Worm (Caenorhabditis elegans) whole organism, L3 larva: ENCODE results near the gene T28C12.15.

Source experiments
- aly-2 ChIP-seq: fragments of 150-350 bp; optimal IDR thresholded peaks from 2 replicates; lab custom pipeline; 2014; ENCODE audit warnings: missing biosample characterization, missing genetic modification characterization
- ama-1 ChIP-seq: fragments of 150-350 bp; optimal IDR thresholded peaks from 2 replicates; lab custom pipeline; 2018
- ceh-28 ChIP-seq: fragments of 150-350 bp; optimal IDR thresholded peaks from 2 replicates; lab custom pipeline; 2014; ENCODE audit warnings: missing biosample characterization, missing genetic modification reagents, missing genetic modification characterization
- ceh-82 ChIP-seq: fragments of 150-350 bp; optimal IDR thresholded peaks from 2 replicates; lab custom pipeline; 2014; ENCODE audit warnings: missing biosample characterization, missing genetic modification characterization
- daf-12 ChIP-seq: fragments of 150-350 bp; optimal IDR thresholded peaks from 2 replicates; lab custom pipeline; 2014; ENCODE audit warnings: missing biosample characterization, missing genetic modification reagents, missing genetic modification characterization
- elt-1 ChIP-seq: fragments of 150-350 bp; optimal IDR thresholded peaks from 2 replicates; lab custom pipeline; 2014; ENCODE audit warnings: missing biosample characterization, missing genetic modification characterization
- elt-2 ChIP-seq: sonication (generic microtip); optimal IDR thresholded peaks from 2 replicates; lab custom pipeline; 2016; ENCODE audit warnings: missing genetic modification reagents, mild to moderate bottlenecking, missing genetic modification characterization, missing compliant biosample characterization
- elt-3 ChIP-seq, 3 experiments: fragments of 150-350 bp in 1 of 3; sonication (generic microtip) in 2 of 3; optimal IDR thresholded peaks; 2 replicates in 2 of 3; 4 replicates in 1 of 3; lab custom pipeline; 2014 to 2017; ENCODE audit warnings: missing biosample characterization in 3 of 3, missing genetic modification characterization in 3 of 3
- fkh-10 ChIP-seq: sonication (generic microtip); optimal IDR thresholded peaks from 2 replicates; lab custom pipeline; 2017; ENCODE audit warnings: missing biosample characterization, missing genetic modification reagents, missing genetic modification characterization
- fkh-2 ChIP-seq: fragments of 150-350 bp; optimal IDR thresholded peaks from 2 replicates; lab custom pipeline; 2014; ENCODE audit warnings: missing biosample characterization, missing genetic modification reagents, missing genetic modification characterization
- fos-1 ChIP-seq: fragments of 150-350 bp; optimal IDR thresholded peaks from 2 replicates; lab custom pipeline; 2014; ENCODE audit warnings: missing biosample characterization, missing genetic modification characterization
- hmg-11 ChIP-seq: sonication (generic microtip); optimal IDR thresholded peaks from 2 replicates; lab custom pipeline; 2016; ENCODE audit warnings: missing genetic modification characterization, missing compliant biosample characterization
- jun-1 ChIP-seq: fragments of 150-350 bp; optimal IDR thresholded peaks from 2 replicates; lab custom pipeline; 2014; ENCODE audit warnings: missing biosample characterization, missing genetic modification reagents, missing genetic modification characterization
- lin-15B ChIP-seq: fragments of 150-350 bp; optimal IDR thresholded peaks from 2 replicates; lab custom pipeline; 2014; ENCODE audit warnings: missing biosample characterization, missing genetic modification characterization
- lin-39 ChIP-seq: fragments of 150-350 bp; optimal IDR thresholded peaks from 2 replicates; lab custom pipeline; 2018; ENCODE audit warnings: missing biosample characterization, missing genetic modification reagents, missing genetic modification characterization
- lsy-12 ChIP-seq: sonication (generic microtip); optimal IDR thresholded peaks from 2 replicates; lab custom pipeline; 2016; ENCODE audit warnings: mild to moderate bottlenecking, missing genetic modification characterization, missing compliant biosample characterization
- mdl-1 ChIP-seq: fragments of 150-350 bp; optimal IDR thresholded peaks from 2 replicates; lab custom pipeline; 2014; ENCODE audit warnings: missing biosample characterization, missing genetic modification characterization
- nfya-1 ChIP-seq: sonication (generic microtip); optimal IDR thresholded peaks from 2 replicates; lab custom pipeline; 2017; ENCODE audit warnings: missing genetic modification characterization, mild to moderate bottlenecking, missing compliant biosample characterization, antibody characterized with exemption, moderate library complexity; ENCODE audit not compliant: insufficient read depth
- nhr-11 ChIP-seq: fragments of 150-350 bp; optimal IDR thresholded peaks from 2 replicates; lab custom pipeline; 2014; ENCODE audit warnings: missing biosample characterization, missing genetic modification characterization
- nhr-12 ChIP-seq: fragments of 150-350 bp; optimal IDR thresholded peaks from 2 replicates; lab custom pipeline; 2014; ENCODE audit warnings: missing biosample characterization, missing genetic modification characterization
- nhr-23 ChIP-seq: fragments of 150-350 bp; optimal IDR thresholded peaks from 2 replicates; lab custom pipeline; 2014; ENCODE audit warnings: missing biosample characterization, missing genetic modification reagents, missing genetic modification characterization
- nhr-237 ChIP-seq: fragments of 150-350 bp; optimal IDR thresholded peaks from 2 replicates; lab custom pipeline; 2014; ENCODE audit warnings: missing biosample characterization, missing genetic modification characterization
- nhr-25 ChIP-seq: sonication (generic microtip); optimal IDR thresholded peaks from 2 replicates; lab custom pipeline; 2017; ENCODE audit warnings: missing biosample characterization, missing genetic modification characterization
- nhr-28 ChIP-seq: fragments of 150-350 bp; optimal IDR thresholded peaks from 2 replicates; lab custom pipeline; 2014; ENCODE audit warnings: missing biosample characterization, missing genetic modification characterization
- nhr-43 ChIP-seq: sonication (generic microtip); optimal IDR thresholded peaks from 2 replicates; lab custom pipeline; 2016; ENCODE audit warnings: mild to moderate bottlenecking, missing genetic modification characterization, missing compliant biosample characterization; ENCODE audit not compliant: poor library complexity, severe bottlenecking
- nhr-76 ChIP-seq: fragments of 150-350 bp; sonication (generic microtip); optimal IDR thresholded peaks from 5 replicates; lab custom pipeline; 2014; ENCODE audit warnings: missing biosample characterization, missing genetic modification characterization
- nhr-77 ChIP-seq: fragments of 150-350 bp; optimal IDR thresholded peaks from 2 replicates; lab custom pipeline; 2014; ENCODE audit warnings: missing biosample characterization, missing genetic modification characterization
- pqm-1 ChIP-seq: fragments of 150-350 bp; optimal IDR thresholded peaks from 2 replicates; lab custom pipeline; 2017; ENCODE audit warnings: missing biosample characterization, missing genetic modification characterization, inconsistent platforms
- sea-2 ChIP-seq: fragments of 150-350 bp; sonication (generic microtip); optimal IDR thresholded peaks from 4 replicates; lab custom pipeline; 2014; ENCODE audit warnings: missing biosample characterization, missing genetic modification reagents, missing genetic modification characterization
- skn-1 ChIP-seq: fragments of 150-350 bp; optimal IDR thresholded peaks from 2 replicates; lab custom pipeline; 2014; ENCODE audit warnings: missing biosample characterization, missing genetic modification characterization
- snpc-4 ChIP-seq: fragments of 150-350 bp; optimal IDR thresholded peaks from 2 replicates; lab custom pipeline; 2014; ENCODE audit warnings: missing biosample characterization, missing genetic modification characterization
- unc-39 ChIP-seq: sonication (generic microtip); optimal IDR thresholded peaks from 4 replicates; lab custom pipeline; 2017; ENCODE audit warnings: missing biosample characterization, missing genetic modification characterization
- unc-62 ChIP-seq: fragments of 150-350 bp; sonication (generic microtip); optimal IDR thresholded peaks from 4 replicates; lab custom pipeline; 2014; ENCODE audit warnings: missing biosample characterization, missing genetic modification reagents, missing genetic modification characterization
- ztf-4 ChIP-seq: fragments of 150-350 bp; optimal IDR thresholded peaks from 2 replicates; lab custom pipeline; 2014; ENCODE audit warnings: missing biosample characterization, missing genetic modification characterization

T28C12.15 gene

DNA sequence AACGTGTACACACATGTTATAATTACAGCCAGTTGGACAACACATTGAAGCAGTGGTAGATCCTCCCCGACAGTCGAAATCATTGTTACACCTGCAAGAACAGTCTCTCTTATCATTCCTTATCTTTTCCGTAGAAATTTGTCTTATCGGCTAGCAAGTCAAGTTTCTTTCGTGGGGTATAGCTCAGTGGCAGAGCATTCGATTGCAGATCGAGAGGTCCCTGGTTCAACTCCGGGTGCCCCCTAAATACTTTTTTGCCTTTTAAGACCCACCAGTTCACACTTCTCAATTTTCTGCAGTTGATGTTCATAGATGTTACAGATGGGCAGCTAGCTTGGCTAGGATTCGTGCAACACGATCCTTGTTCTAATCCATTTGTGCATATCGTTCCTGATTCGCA, 13.6 kb upstream of the T28C12.15 start:
- TF ChIP-seq elt-2 (tag; lab: Kevin White, UChicago): peak; percentile 57
- peak; percentile 35 for TF ChIP-seq nhr-43 (tag; lab: Kevin White, UChicago)
- TF ChIP-seq jun-1 (tag; lab: Kevin White, UChicago): no peak

DNA sequence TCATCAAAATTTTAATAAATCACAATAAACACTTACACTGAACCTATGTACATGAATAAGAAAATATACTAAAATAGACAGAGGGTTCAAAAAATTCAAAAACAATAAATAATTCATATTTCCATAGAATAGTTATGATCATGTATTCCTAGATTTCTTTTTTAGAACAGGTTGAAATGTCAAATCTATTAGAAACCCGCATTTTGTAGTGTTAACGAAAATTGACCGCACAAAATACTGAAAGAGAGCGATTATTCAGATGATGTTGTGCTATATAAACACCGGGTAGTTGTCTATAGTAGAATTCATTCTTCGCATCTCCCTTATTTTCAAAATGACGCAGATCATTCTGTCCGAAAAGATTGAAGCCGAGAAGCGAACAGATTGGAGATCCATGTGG, 10.0 kb upstream of the T28C12.15 start, which contains the start of gene T28C12.1:
Gene T28C12.1 (plus strand): TSS at position 301 of the 400 bp plus-strand sequence.
- no peak for TF ChIP-seq ama-1 (lab: Kevin White, UChicago)
- no peak for TF ChIP-seq lsy-12
- no peak for TF ChIP-seq nhr-76 (tag; lab: Kevin White, UChicago)
- TF ChIP-seq aly-2 (tag; lab: Kevin White, UChicago): no peak
- TF ChIP-seq nhr-23: no peak
- TF ChIP-seq nhr-28 (tag; lab: Kevin White, UChicago): no peak
- TF ChIP-seq elt-3 (tag; optimal IDR thresholded peaks at IDR 0.05; lab: Kevin White, UChicago): no peak
- no peak for TF ChIP-seq nfya-1 (tag; lab: Kevin White, UChicago)
- no peak for TF ChIP-seq nhr-25 (tag; lab: Kevin White, UChicago)
- TF ChIP-seq lin-15B (tag; lab: Kevin White, UChicago): no peak
- TF ChIP-seq unc-39 (tag; lab: Kevin White, UChicago): no peak
- no peak for TF ChIP-seq mdl-1 (tag; lab: Kevin White, UChicago)
- TF ChIP-seq ztf-4: no peak
- TF ChIP-seq daf-12: no peak
- TF ChIP-seq skn-1: no peak
- TF ChIP-seq nhr-11: no peak
- no peak for TF ChIP-seq hmg-11
- no peak for TF ChIP-seq lin-39 (tag; lab: Kevin White, UChicago)
- TF ChIP-seq elt-1: no peak
- TF ChIP-seq, all 47 proteins: peak for 0

DNA sequence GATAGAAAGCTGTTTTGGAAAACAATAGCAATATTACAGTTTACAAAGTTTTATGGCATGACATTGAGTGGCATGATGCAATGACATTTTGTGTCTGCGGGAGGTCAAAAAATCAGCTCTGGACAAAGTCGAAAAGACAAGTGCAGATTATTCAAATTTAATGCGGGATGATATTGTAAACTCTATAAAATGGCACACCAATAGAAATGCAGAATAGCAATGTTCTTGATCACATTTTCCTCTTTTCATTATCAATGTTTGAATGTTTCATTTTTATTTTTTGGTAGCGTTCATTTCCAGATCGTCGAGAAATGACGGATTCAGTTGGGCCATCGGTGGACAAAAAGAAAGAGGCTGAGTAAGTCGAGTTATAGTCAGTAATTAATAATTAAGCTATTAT, 7.3 kb upstream of the T28C12.15 start, which contains the start of gene T28C12.2:
Gene T28C12.2 (plus strand): TSS at position 301 of the 400 bp plus-strand sequence.
- no peak for TF ChIP-seq nhr-23
- no peak for TF ChIP-seq nhr-76 (tag; lab: Kevin White, UChicago)
- no peak for TF ChIP-seq ceh-82
- TF ChIP-seq nhr-25 (tag; lab: Kevin White, UChicago): no peak
- TF ChIP-seq fkh-10 (GFP tag; lab: Kevin White, UChicago): no peak
- no peak for TF ChIP-seq lsy-12
- TF ChIP-seq elt-3 (tag; optimal IDR thresholded peaks at IDR 0.05; lab: Kevin White, UChicago): no peak
- TF ChIP-seq unc-62 (GFP tag; lab: Kevin White, UChicago): no peak
- no peak for TF ChIP-seq lin-39 (tag; lab: Kevin White, UChicago)
- TF ChIP-seq nhr-28 (tag; lab: Kevin White, UChicago): no peak
- TF ChIP-seq sea-2 (GFP tag; lab: Kevin White, UChicago): no peak
- no peak for TF ChIP-seq nhr-11
- no peak for TF ChIP-seq nhr-237 (tag; lab: Kevin White, UChicago)
- TF ChIP-seq nhr-12 (tag; lab: Kevin White, UChicago): no peak
- TF ChIP-seq fos-1 (tag; lab: Kevin White, UChicago): no peak
- TF ChIP-seq nhr-77: no peak

DNA sequence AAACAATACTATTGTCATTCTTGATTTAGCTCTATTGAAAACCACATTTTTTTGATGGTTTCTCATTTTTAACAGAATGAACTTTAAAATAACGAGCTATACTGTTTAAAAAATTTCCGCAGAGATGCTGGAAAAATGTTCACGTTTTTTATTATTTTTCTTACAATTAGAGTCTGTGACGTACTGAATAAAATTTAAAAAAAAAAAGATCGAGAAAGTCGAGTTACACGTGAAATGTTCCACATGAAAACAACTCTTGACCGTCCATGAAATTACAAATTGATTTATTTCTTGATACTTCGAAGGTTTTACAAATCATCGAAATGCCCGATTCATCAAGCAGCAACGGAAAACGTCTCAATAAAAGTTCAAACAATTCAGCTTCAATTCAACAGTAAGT, 5.4 kb upstream of the T28C12.15 start, which contains the start of gene fbxa-202:
Gene fbxa-202 (plus strand): TSS at position 301 of the 400 bp plus-strand sequence.
- no peak for TF ChIP-seq fos-1 (tag; lab: Kevin White, UChicago)
- TF ChIP-seq fkh-10 (GFP tag; lab: Kevin White, UChicago): no peak
- no peak for TF ChIP-seq nhr-12 (tag; lab: Kevin White, UChicago)
- TF ChIP-seq nhr-23: no peak
- no peak for TF ChIP-seq nhr-25 (tag; lab: Kevin White, UChicago)
- no peak for TF ChIP-seq ceh-28 (tag; lab: Kevin White, UChicago)
- TF ChIP-seq nhr-237 (tag; lab: Kevin White, UChicago): no peak
- TF ChIP-seq nfya-1 (tag; lab: Kevin White, UChicago): no peak
- TF ChIP-seq skn-1: no peak
- TF ChIP-seq pqm-1 (tag; lab: Kevin White, UChicago): no peak
- no peak for TF ChIP-seq snpc-4 (tag; lab: Kevin White, UChicago)
- no peak for TF ChIP-seq sea-2 (GFP tag; lab: Kevin White, UChicago)
- TF ChIP-seq ama-1 (lab: Kevin White, UChicago): no peak
- TF ChIP-seq nhr-77: no peak
- TF ChIP-seq lin-15B (tag; lab: Kevin White, UChicago): no peak
- TF ChIP-seq fkh-2 (tag; lab: Kevin White, UChicago): no peak
